Worm (Caenorhabditis elegans) whole organism, late embryonic: ENCODE results near the gene pap-1.
A peak's percentile ranks its signal among the peaks of the same experiment; 100 is the strongest.

Source experiments
- dmd-4 ChIP-seq: sonication (generic microtip); optimal IDR thresholded peaks from 2 replicates; lab custom pipeline; 2016; ENCODE audit warnings: borderline replicate concordance, missing genetic modification characterization, missing compliant biosample characterization
- lin-11 ChIP-seq: fragments of 200-800 bp; sonication (Bioruptor generic); optimal IDR thresholded peaks from 2 replicates; lab custom pipeline; 2018; ENCODE audit warnings: mild to moderate bottlenecking, missing genetic modification characterization, missing compliant biosample characterization
- pqm-1 ChIP-seq: sonication (generic microtip); optimal IDR thresholded peaks from 2 replicates; lab custom pipeline; 2016; ENCODE audit warnings: missing genetic modification characterization, missing compliant biosample characterization
- tbx-2 ChIP-seq: sonication (generic microtip); optimal IDR thresholded peaks from 2 replicates; lab custom pipeline; 2016; ENCODE audit warnings: missing genetic modification characterization, missing compliant biosample characterization

DNA sequence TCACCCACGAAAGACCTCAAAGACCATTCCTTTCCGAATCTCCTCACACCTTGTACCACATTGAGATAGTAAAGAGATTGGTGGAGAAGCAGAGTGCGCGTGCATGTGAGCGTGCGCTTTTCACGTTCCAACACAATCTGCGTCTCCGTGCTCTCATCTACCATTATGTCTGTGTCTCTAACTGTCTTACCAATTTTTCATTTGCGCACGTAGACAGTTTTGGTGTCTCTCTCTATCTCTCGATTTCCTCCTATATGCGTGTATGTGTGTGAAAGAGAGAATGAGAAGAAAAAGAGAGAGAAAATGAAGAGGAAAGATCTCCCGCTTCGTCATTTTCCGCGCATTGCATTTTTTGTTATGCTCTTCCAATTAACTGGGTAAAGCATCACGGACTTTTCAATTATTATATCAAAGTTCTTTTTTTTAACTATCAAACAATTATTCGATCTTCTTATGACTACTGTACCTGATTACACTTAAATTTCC lies 24.9 kb downstream of the pap-1 start:
- TF ChIP-seq lin-11 (no peak), dmd-4 (tag; lab: Kevin White, UChicago) (no peak), tbx-2 (peak; percentile 91), pqm-1 (tag; lab: Kevin White, UChicago) (no peak)
